Fruit fly (Drosophila melanogaster): ENCODE data around the gene yata.

The yata gene

DNA sequence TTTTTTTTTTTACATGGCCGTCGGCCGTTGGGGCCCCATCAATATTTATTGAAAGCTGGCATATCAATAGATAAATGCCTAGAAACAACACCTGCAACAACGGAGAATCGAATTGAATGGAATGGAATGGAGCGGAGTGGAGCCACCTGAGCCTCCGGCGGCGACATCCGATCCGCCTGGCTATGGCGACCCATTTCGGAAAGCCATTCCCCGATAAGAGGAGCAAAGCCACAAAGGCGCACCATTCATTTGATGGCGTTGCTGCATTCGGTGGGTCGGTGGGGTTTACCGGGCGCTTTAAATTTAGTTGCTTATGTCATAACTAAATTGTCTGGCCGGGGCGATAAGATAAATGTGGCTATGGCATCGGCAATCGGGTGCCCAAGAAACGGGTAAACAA is 32.9 kb downstream of the yata start (continued):
- TF ChIP-seq twi (tag; optimal IDR thresholded peaks at IDR 0.05): peak; percentile 23
- no peak for TF ChIP-seq CG9437 (GFP tag; optimal IDR thresholded peaks at IDR 0.05)
- 0 out of 3 replicates have a peak, but pooled peaks have one; percentile 40 for TF ChIP-seq ci (GFP tag; IDR thresholded peaks at IDR 0.05)
- no peak for TF ChIP-seq bigmax (GFP tag; optimal IDR thresholded peaks at IDR 0.05)
- TF ChIP-seq Bteb2 (GFP tag; optimal IDR thresholded peaks at IDR 0.05): no peak
- TF ChIP-seq ab (GFP tag; optimal IDR thresholded peaks at IDR 0.05): no peak
- no peak for TF ChIP-seq sima (GFP tag; optimal IDR thresholded peaks at IDR 0.05)
- peak; percentile 65 for TF ChIP-seq exex (tag; optimal IDR thresholded peaks at IDR 0.05)
- TF ChIP-seq zen2 (GFP tag; IDR thresholded peaks at IDR 0.05; ENCODE audit: partially characterized antibody): no peak; the same call in 2 of the 3 replicates
- no peak for TF ChIP-seq cg (GFP tag; optimal IDR thresholded peaks at IDR 0.05)
- TF ChIP-seq pros (GFP tag; optimal IDR thresholded peaks at IDR 0.05): peak; percentile 3
- TF ChIP-seq CG11723 (GFP tag; optimal IDR thresholded peaks at IDR 0.05): no peak
- TF ChIP-seq ken (GFP tag; IDR thresholded peaks at IDR 0.05): no peak
- TF ChIP-seq lov (optimal IDR thresholded peaks at IDR 0.05): no peak
- TF ChIP-seq lov (GFP tag; IDR thresholded peaks at IDR 0.05): no peak
- no peak for TF ChIP-seq Asciz (GFP tag; optimal IDR thresholded peaks at IDR 0.05)
- TF ChIP-seq CG1792 (GFP tag; optimal IDR thresholded peaks at IDR 0.05): no peak
- TF ChIP-seq sens-2 (GFP tag; IDR thresholded peaks at IDR 0.05): no peak
- no peak for TF ChIP-seq wor (GFP tag; IDR thresholded peaks at IDR 0.05)
- TF ChIP-seq HLHmδ (GFP tag; optimal IDR thresholded peaks at IDR 0.05): no peak
- no peak for TF ChIP-seq CG15479 (GFP tag; optimal IDR thresholded peaks at IDR 0.05)
- TF ChIP-seq hth (optimal IDR thresholded peaks at IDR 0.05): no peak
- no peak for TF ChIP-seq aop (GFP tag; IDR thresholded peaks at IDR 0.05)
- no peak for TF ChIP-seq p53 (GFP tag; optimal IDR thresholded peaks at IDR 0.05)
- no peak for TF ChIP-seq CG13424 (tag; optimal IDR thresholded peaks at IDR 0.05)
- no peak for TF ChIP-seq tap (tag; optimal IDR thresholded peaks at IDR 0.05)
- no peak for TF ChIP-seq wek (GFP tag; optimal IDR thresholded peaks at IDR 0.05)
- TF ChIP-seq NC2β (GFP tag; optimal IDR thresholded peaks at IDR 0.05): no peak
- TF ChIP-seq CG2889 (GFP tag; IDR thresholded peaks at IDR 0.05): no peak
- no peak for TF ChIP-seq Gsc (GFP tag; IDR thresholded peaks at IDR 0.05)
- TF ChIP-seq jing (GFP tag; optimal IDR thresholded peaks at IDR 0.05): no peak
- no peak for TF ChIP-seq ERR (GFP tag; optimal IDR thresholded peaks at IDR 0.05)
- no peak for TF ChIP-seq CG1024 (GFP tag; IDR thresholded peaks at IDR 0.05)
- TF ChIP-seq Pdp1 (GFP tag; optimal IDR thresholded peaks at IDR 0.05): peak in 1 of 2 experiments; percentile 94
- TF ChIP-seq MESR4 (GFP tag; optimal IDR thresholded peaks at IDR 0.05): no peak
- TF ChIP-seq CG11247 (GFP tag; IDR thresholded peaks at IDR 0.05): no peak
- no peak for TF ChIP-seq unpg (GFP tag; optimal IDR thresholded peaks at IDR 0.05)
- TF ChIP-seq fd102C (GFP tag; optimal IDR thresholded peaks at IDR 0.05): no peak
- no peak for TF ChIP-seq Fer1 (GFP tag; optimal IDR thresholded peaks at IDR 0.05)
- TF ChIP-seq CTCF (GFP tag; optimal IDR thresholded peaks at IDR 0.05): no peak
- no peak for TF ChIP-seq Fer3 (tag; optimal IDR thresholded peaks at IDR 0.05)
- no peak for TF ChIP-seq Jarid2 (GFP tag; optimal IDR thresholded peaks at IDR 0.05)
- no peak for TF ChIP-seq CG17912 (GFP tag; optimal IDR thresholded peaks at IDR 0.05)
- no peak for TF ChIP-seq slp2 (GFP tag; optimal IDR thresholded peaks at IDR 0.05)
- TF ChIP-seq NC2α (GFP tag; optimal IDR thresholded peaks at IDR 0.05): no peak
- TF ChIP-seq CG15269 (tag; optimal IDR thresholded peaks at IDR 0.05): no peak
- no peak for TF ChIP-seq CG7372 (GFP tag; IDR thresholded peaks at IDR 0.05)
- TF ChIP-seq CG15011 (GFP tag; optimal IDR thresholded peaks at IDR 0.05): no peak
- TF ChIP-seq CG10543 (GFP tag; optimal IDR thresholded peaks at IDR 0.05): peak; percentile 62
- TF ChIP-seq BtbVII (GFP tag; optimal IDR thresholded peaks at IDR 0.05): no peak
- peak in 1 of 2 experiments; percentile 56 for TF ChIP-seq Hr78 (GFP tag; optimal IDR thresholded peaks at IDR 0.05)
- TF ChIP-seq H2.0 (GFP tag; IDR thresholded peaks at IDR 0.05): no peak

Measured in whole organism, embryonic.